Fruit fly (Drosophila melanogaster) S2 (cell line): ENCODE data around the gene CG3552.

ENCODE experiments used
- CG8478 ChIP-seq: fragments of >200 bp; optimal IDR thresholded peaks from 2 replicates; lab custom pipeline; 2018
- CTCF ChIP-seq, 2 experiments: fragments of >200 bp; optimal IDR thresholded peaks; 2 replicates each; lab custom pipeline; 2018

DNA sequence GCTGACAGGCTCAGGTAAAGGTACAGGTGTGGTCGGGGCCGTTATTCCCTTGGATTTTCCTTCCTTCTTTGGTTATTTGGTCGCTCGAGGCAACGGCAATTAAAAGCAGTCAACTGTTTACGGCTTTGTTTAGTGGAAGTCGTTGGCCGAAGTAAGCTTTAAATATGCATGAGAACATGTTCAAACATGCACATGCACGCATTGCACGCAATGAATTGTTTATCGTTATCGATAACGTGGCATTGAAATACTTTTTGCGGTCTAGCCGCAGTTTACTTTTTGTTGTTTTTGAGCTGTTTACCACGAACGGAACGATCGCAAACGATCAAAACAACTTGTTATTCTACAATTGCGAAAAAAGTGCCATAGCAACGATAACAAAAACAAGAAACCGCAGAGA lies 34.5 kb upstream of the CG3552 start:
- TF ChIP-seq CG8478 (lab: Kevin White, UChicago) (no peak), CTCF (optimal IDR thresholded peaks at IDR 0.05; lab: Kevin White, UChicago) (no peak)
